Fruit fly (Drosophila melanogaster): ENCODE results near the gene CG9095.

Gene CG9095

DNA sequence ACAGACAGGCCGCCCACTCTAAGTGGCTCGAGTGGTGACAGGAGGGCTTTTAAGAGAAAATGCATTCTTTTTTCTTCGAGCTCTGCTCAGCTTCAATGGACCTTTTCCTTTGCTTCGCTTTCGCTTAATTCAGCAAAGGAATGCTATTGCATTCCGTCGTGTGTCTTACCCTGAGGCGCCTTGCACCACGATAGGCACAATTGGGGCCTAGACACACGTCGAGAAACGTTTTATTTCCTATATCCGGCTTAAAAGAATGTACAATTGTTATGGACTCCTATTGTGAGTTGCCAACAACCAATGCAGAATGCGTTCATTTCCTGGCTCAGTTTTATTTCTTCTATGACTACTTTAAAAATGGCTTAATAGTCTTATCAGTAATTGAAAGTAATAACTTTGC lies 71.9 kb downstream of the CG9095 start (continued):
- no peak for TF ChIP-seq ind (GFP tag; optimal IDR thresholded peaks at IDR 0.05)
- no peak for TF ChIP-seq CG10462 (GFP tag; optimal IDR thresholded peaks at IDR 0.05)
- TF ChIP-seq Dip3 (GFP tag; optimal IDR thresholded peaks at IDR 0.05), result no peak
- no peak for TF ChIP-seq CG11696 (GFP tag; IDR thresholded peaks at IDR 0.05)
- TF ChIP-seq Ravus (GFP tag; IDR thresholded peaks at IDR 0.05), result no peak
- no peak for TF ChIP-seq CG11247 (GFP tag; IDR thresholded peaks at IDR 0.05)
- TF ChIP-seq pan (optimal IDR thresholded peaks at IDR 0.05), result no peak
- no peak for TF ChIP-seq pan (GFP tag; optimal IDR thresholded peaks at IDR 0.05 in 1 of 2, IDR thresholded peaks at IDR 0.05 in 1 of 2)
- no peak for TF ChIP-seq Hr51 (GFP tag; optimal IDR thresholded peaks at IDR 0.05)
- no peak for TF ChIP-seq jing (GFP tag; optimal IDR thresholded peaks at IDR 0.05)
- TF ChIP-seq Hsf (GFP tag; optimal IDR thresholded peaks at IDR 0.05), result no peak
- TF ChIP-seq CG17385 (GFP tag; optimal IDR thresholded peaks at IDR 0.05), result no peak
- TF ChIP-seq Hr78 (GFP tag; optimal IDR thresholded peaks at IDR 0.05), result no peak
- peak; percentile 6 for TF ChIP-seq phol (tag; optimal IDR thresholded peaks at IDR 0.05)
- TF ChIP-seq zen2 (GFP tag; IDR thresholded peaks at IDR 0.05; ENCODE audit: partially characterized antibody), result no peak
- TF ChIP-seq ems (GFP tag; optimal IDR thresholded peaks at IDR 0.05), result no peak
- no peak for TF ChIP-seq dysf (GFP tag; IDR thresholded peaks at IDR 0.05)
- no peak for TF ChIP-seq pum (GFP tag; optimal IDR thresholded peaks at IDR 0.05)
- no peak for TF ChIP-seq CG34422 (GFP tag; IDR thresholded peaks at IDR 0.05)
- no peak for TF ChIP-seq Nf-YA (GFP tag; IDR thresholded peaks at IDR 0.05)
- no peak for TF ChIP-seq dmrt11E (tag; optimal IDR thresholded peaks at IDR 0.05)
- TF ChIP-seq Ets97D (GFP tag; optimal IDR thresholded peaks at IDR 0.05), result peak; percentile 6
- no peak for TF ChIP-seq Dp (GFP tag; optimal IDR thresholded peaks at IDR 0.05)
- TF ChIP-seq stwl (tag; optimal IDR thresholded peaks at IDR 0.05), result peak; percentile 83
- TF ChIP-seq Adf1 (GFP tag; IDR thresholded peaks at IDR 0.05), result no peak
- peak; percentile 22 for TF ChIP-seq CG30020 (tag; optimal IDR thresholded peaks at IDR 0.05)
- no peak for TF ChIP-seq Doc2 (GFP tag; IDR thresholded peaks at IDR 0.05)
- no peak for TF ChIP-seq CG11695 (GFP tag; IDR thresholded peaks at IDR 0.05)

DNA sequence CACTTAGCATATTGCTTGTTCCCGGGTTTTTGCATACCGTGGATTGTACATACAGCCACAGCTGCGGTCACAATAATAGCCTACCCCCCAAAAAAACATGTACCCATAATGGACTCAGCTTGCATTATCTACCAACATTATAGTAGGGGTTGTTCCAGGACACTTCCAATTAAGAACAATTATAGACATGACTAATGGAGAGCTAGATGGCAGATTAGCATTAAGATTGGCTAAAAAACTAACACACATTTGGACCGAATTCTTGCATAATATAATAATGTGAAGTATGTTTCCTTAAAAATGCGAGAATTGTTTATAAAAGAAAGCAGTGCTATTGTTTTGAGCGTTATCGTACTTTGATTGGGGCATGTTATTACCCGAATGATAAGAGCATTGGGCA lies 72.7 kb downstream of the CG9095 start:
- peak; percentile 7 for TF ChIP-seq CG13894 (tag; optimal IDR thresholded peaks at IDR 0.05)
- no peak for TF ChIP-seq stwl (tag; optimal IDR thresholded peaks at IDR 0.05)
- TF ChIP-seq Hand (GFP tag; optimal IDR thresholded peaks at IDR 0.05), result no peak
- TF ChIP-seq Hmr (GFP tag; optimal IDR thresholded peaks at IDR 0.05), result peak; percentile 30
- TF ChIP-seq sima (GFP tag; optimal IDR thresholded peaks at IDR 0.05), result no peak
- peak; percentile 12 for TF ChIP-seq Hsf (GFP tag; optimal IDR thresholded peaks at IDR 0.05)
- peak; percentile 19 for TF ChIP-seq lab (GFP tag; optimal IDR thresholded peaks at IDR 0.05)
- peak; percentile 2 for TF ChIP-seq CG18599 (GFP tag; optimal IDR thresholded peaks at IDR 0.05)
- TF ChIP-seq esg (GFP tag; conservative IDR thresholded peaks at IDR 0.05), result 0 out of 2 replicates have a peak, but pooled peaks have one; percentile 11
- peak; percentile 19 for TF ChIP-seq CG7556 (GFP tag; optimal IDR thresholded peaks at IDR 0.05)
- peak; percentile 18 for TF ChIP-seq CG2120 (GFP tag; optimal IDR thresholded peaks at IDR 0.05)
- peak; percentile 3 for TF ChIP-seq HmgZ (tag; optimal IDR thresholded peaks at IDR 0.05)
- TF ChIP-seq gem (tag; optimal IDR thresholded peaks at IDR 0.05), result peak; percentile 23
- TF ChIP-seq Oaz (GFP tag; IDR thresholded peaks at IDR 0.05), result no peak
- peak; percentile 4 for TF ChIP-seq Meics (GFP tag; optimal IDR thresholded peaks at IDR 0.05)
- TF ChIP-seq sens (GFP tag), result peak; percentile 68
- 0 out of 2 replicates have a peak, but pooled peaks have one; percentile 7 for TF ChIP-seq CG5953 (GFP tag; IDR thresholded peaks at IDR 0.05)
